Worm (Caenorhabditis elegans) whole organism, young adult: ENCODE measurements around the gene C49F8.3.

Experiments
- akir-1 ChIP-seq: fragments of 200-800 bp; sonication (Bioruptor generic); optimal IDR thresholded peaks from 2 replicates; lab custom pipeline; 2018; ENCODE audit warnings: mild to moderate bottlenecking, missing genetic modification characterization, moderate library complexity, missing compliant biosample characterization
- ama-1 ChIP-seq, 3 experiments: fragments of 150-350 bp in 1 of 3; sonication (generic microtip) in 2 of 3; optimal IDR thresholded peaks; 2 replicates each; lab custom pipeline; 2014 to 2018; ENCODE audit warnings: missing biosample characterization in 2 of 3, missing genetic modification characterization in 2 of 3, missing genetic modification reagents in 2 of 3
- let-526 ChIP-seq: fragments of 200-800 bp; sonication (Bioruptor generic); IDR thresholded peaks from 2 replicates; pipeline ENCODE4 v1.3.6; 2022; ENCODE audit warnings: missing genetic modification reagents, missing genetic modification characterization, missing compliant biosample characterization
- nhr-80 ChIP-seq: sonication (generic microtip); optimal IDR thresholded peaks from 2 replicates; lab custom pipeline; 2016; ENCODE audit warnings: missing genetic modification characterization, missing compliant biosample characterization

DNA sequence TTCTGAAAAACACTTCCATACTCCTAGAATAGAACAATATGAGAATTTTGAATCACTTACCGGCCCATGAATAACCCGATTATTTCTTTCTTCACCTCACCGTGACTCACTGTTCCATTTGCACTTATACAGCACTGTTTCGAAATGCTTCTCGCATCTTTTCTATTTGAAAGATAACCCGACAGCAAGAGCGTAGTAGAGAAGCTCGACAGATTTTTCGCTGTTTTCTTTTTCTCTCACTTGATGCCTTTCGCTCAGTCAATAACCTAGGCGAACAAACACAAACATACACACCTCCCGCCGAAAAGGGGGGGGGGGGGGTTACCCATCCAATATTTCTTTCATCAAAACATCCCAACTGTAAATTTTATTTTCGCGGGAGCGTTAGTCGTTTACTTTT is 14.0 kb upstream of the C49F8.3 start:
- TF ChIP-seq nhr-80 (tag; lab: Kevin White, UChicago) (peak; percentile 71), let-526 (GFP tag; lab: Robert Waterston, UW) (no peak), ama-1 (optimal IDR thresholded peaks at IDR 0.05; lab: Kevin White, UChicago) (no peak), ama-1 (GFP tag; optimal IDR thresholded peaks at IDR 0.05; lab: Kevin White, UChicago) (no peak), akir-1 (GFP tag; lab: Kevin White, UChicago) (no peak)
